Fruit fly (Drosophila melanogaster) whole organism, adult: ENCODE data around the gene AdoR.
A peak's percentile ranks its signal among the peaks of the same experiment; 100 is the strongest.

Source experiments
- CG11617 ChIP-seq: fragments of 200-800 bp; sonication (Bioruptor generic); optimal IDR thresholded peaks from 2 replicates; lab custom pipeline; 2017; ENCODE audit warnings: mild to moderate bottlenecking, missing biosample characterization, missing genetic modification reagents, missing genetic modification characterization
- CG12768 ChIP-seq: fragments of 200-800 bp; sonication (Bioruptor generic); optimal IDR thresholded peaks from 2 replicates; lab custom pipeline; 2017; ENCODE audit warnings: missing biosample characterization, missing genetic modification characterization, mild to moderate bottlenecking, moderate library complexity, missing genetic modification reagents
- CG14711 ChIP-seq: fragments of 200-800 bp; sonication (Bioruptor generic); optimal IDR thresholded peaks from 2 replicates; lab custom pipeline; 2018; ENCODE audit warnings: missing biosample characterization, mild to moderate bottlenecking, missing genetic modification characterization, moderate library complexity
- CG1620 ChIP-seq: fragments of 200-800 bp; sonication (Bioruptor generic); optimal IDR thresholded peaks from 2 replicates; lab custom pipeline; 2016; ENCODE audit warnings: missing biosample characterization, missing genetic modification characterization
- CG33017 ChIP-seq: fragments of 200-800 bp; sonication (Bioruptor generic); optimal IDR thresholded peaks from 2 replicates; lab custom pipeline; 2018; ENCODE audit warnings: missing biosample characterization, mild to moderate bottlenecking, missing genetic modification characterization, moderate library complexity
- CG5204 ChIP-seq: fragments of 200-800 bp; sonication (Bioruptor generic); optimal IDR thresholded peaks from 2 replicates; lab custom pipeline; 2016; ENCODE audit warnings: missing biosample characterization, missing genetic modification characterization
- CG7045 ChIP-seq: fragments of 200-800 bp; sonication (Bioruptor generic); optimal IDR thresholded peaks from 2 replicates; lab custom pipeline; 2017; ENCODE audit warnings: missing biosample characterization, mild to moderate bottlenecking, missing genetic modification characterization
- CG7101 ChIP-seq: fragments of 200-800 bp; sonication (Bioruptor generic); optimal IDR thresholded peaks from 2 replicates; lab custom pipeline; 2018; ENCODE audit warnings: missing biosample characterization, mild to moderate bottlenecking, missing genetic modification characterization, moderate library complexity
- Clk ChIP-seq: fragments of 200-800 bp; sonication (Bioruptor generic); optimal IDR thresholded peaks from 2 replicates; lab custom pipeline; 2017; ENCODE audit warnings: missing biosample characterization, missing genetic modification characterization
- Crg-1 ChIP-seq: fragments of 200-800 bp; sonication (Bioruptor generic); optimal IDR thresholded peaks from 2 replicates; lab custom pipeline; 2016; ENCODE audit warnings: missing biosample characterization, missing genetic modification characterization
- Hr96 ChIP-seq: fragments of 200-800 bp; sonication (Bioruptor generic); optimal IDR thresholded peaks from 2 replicates; lab custom pipeline; 2016; ENCODE audit warnings: missing biosample characterization, missing genetic modification characterization
- Mnt ChIP-seq: fragments of 200-800 bp; sonication (Bioruptor generic); optimal IDR thresholded peaks from 2 replicates; lab custom pipeline; 2016; ENCODE audit warnings: missing biosample characterization, mild to moderate bottlenecking, missing genetic modification characterization
- bab1 ChIP-seq: fragments of 200-800 bp; sonication (Bioruptor generic); optimal IDR thresholded peaks from 3 replicates; lab custom pipeline; 2019; ENCODE audit warnings: missing biosample characterization, mild to moderate bottlenecking, missing genetic modification characterization, moderate library complexity
- cic ChIP-seq: fragments of 200-800 bp; sonication (Bioruptor generic); optimal IDR thresholded peaks from 2 replicates; lab custom pipeline; 2017; ENCODE audit warnings: missing biosample characterization, mild to moderate bottlenecking, missing genetic modification characterization, moderate library complexity
- cnc ChIP-seq, 2 experiments: fragments of >200 bp; optimal IDR thresholded peaks; 2 replicates each; lab custom pipeline; 2017
- kay ChIP-seq: fragments of 200-800 bp; sonication (Bioruptor generic); peaks from one replicate; lab custom pipeline; 2016; ENCODE audit warnings: missing biosample characterization, missing genetic modification characterization, borderline replicate concordance
- ovo ChIP-seq: fragments of 200-800 bp; sonication (Bioruptor generic); optimal IDR thresholded peaks from 2 replicates; lab custom pipeline; 2016; ENCODE audit warnings: missing biosample characterization, missing genetic modification characterization
- pad ChIP-seq: fragments of 200-800 bp; sonication (Bioruptor generic); optimal IDR thresholded peaks from 3 replicates; lab custom pipeline; 2017; ENCODE audit warnings: missing biosample characterization, missing genetic modification characterization, mild to moderate bottlenecking, moderate library complexity, missing genetic modification reagents
- tj ChIP-seq: fragments of 200-800 bp; sonication (Bioruptor generic); optimal IDR thresholded peaks from 3 replicates; lab custom pipeline; 2017; ENCODE audit warnings: missing biosample characterization, mild to moderate bottlenecking, missing genetic modification characterization, moderate library complexity
- toe ChIP-seq: fragments of 200-800 bp; sonication (Bioruptor generic); optimal IDR thresholded peaks from 2 replicates; lab custom pipeline; 2016; ENCODE audit warnings: missing biosample characterization, missing genetic modification characterization

Gene AdoR

dm6 chr3R:30132295-30132694, 17.1 kb downstream of the AdoR start, which contains the start of gene CG31029:
TSS of gene CG31029 (minus strand) at chr3R:30132395.
- TF ChIP-seq CG33017 (tag; lab: Kevin White, UChicago): no peak

dm6 chr3R:30129019-30129418, 20.4 kb downstream of the AdoR start, which contains the start of gene Ppi1:
TSS of gene Ppi1 (minus strand) at chr3R:30129119.
- TF ChIP-seq pad (GFP tag; lab: Kevin White, UChicago) (no peak), Crg-1 (GFP tag; lab: Kevin White, UChicago) (no peak), toe (GFP tag; lab: Kevin White, UChicago) (no peak), CG11617 (GFP tag; lab: Kevin White, UChicago) (no peak), cnc (optimal IDR thresholded peaks at IDR 0.05; lab: Kevin White, UChicago) (no peak), bab1 (GFP tag; lab: Kevin White, UChicago) (no peak), Mnt (GFP tag; lab: Kevin White, UChicago) (no peak), Clk (GFP tag; lab: Kevin White, UChicago) (no peak), CG14711 (no peak), CG33017 (tag; lab: Kevin White, UChicago) (no peak), CG7101 (tag; lab: Kevin White, UChicago) (no peak)

- TF ChIP-seq CG5204 (GFP tag; lab: Kevin White, UChicago) (no peak), Crg-1 (GFP tag; lab: Kevin White, UChicago) (no peak), tj (GFP tag; lab: Kevin White, UChicago) (no peak), kay (GFP tag; lab: Kevin White, UChicago) (no peak), Hr96 (no peak), CG14711 (no peak), CG12768 (GFP tag; lab: Kevin White, UChicago) (no peak), CG7045 (GFP tag; lab: Kevin White, UChicago) (no peak), cnc (optimal IDR thresholded peaks at IDR 0.05; lab: Kevin White, UChicago) (no peak), pad (GFP tag; lab: Kevin White, UChicago) (no peak), ovo (GFP tag; lab: Kevin White, UChicago) (no peak)
Measured at dm6 chr3R:30124635-30125034, 24.8 kb downstream of the AdoR start, which contains the start of gene CG45073. TSS of gene CG45073 (minus strand) at chr3R:30124735.

- TF ChIP-seq kay (GFP tag; lab: Kevin White, UChicago): no peak
- TF ChIP-seq CG5204 (GFP tag; lab: Kevin White, UChicago): no peak
Measured at dm6 chr3R:30123163-30123562, 26.2 kb downstream of the AdoR start, which contains the start of gene CG45072. TSS of gene CG45072 (minus strand) at chr3R:30123263.

dm6 chr3R:30121731-30122130, 27.7 kb downstream of the AdoR start:
- TF ChIP-seq kay (GFP tag; lab: Kevin White, UChicago) (peak; percentile 35), CG5204 (GFP tag; lab: Kevin White, UChicago) (no peak), bab1 (GFP tag; lab: Kevin White, UChicago) (no peak)

- no peak for TF ChIP-seq pad (GFP tag; lab: Kevin White, UChicago)
- no peak for TF ChIP-seq toe (GFP tag; lab: Kevin White, UChicago)
- TF ChIP-seq bab1 (GFP tag; lab: Kevin White, UChicago): no peak
- no peak for TF ChIP-seq CG1620 (GFP tag; lab: Kevin White, UChicago)
- no peak for TF ChIP-seq Crg-1 (GFP tag; lab: Kevin White, UChicago)
- no peak for TF ChIP-seq kay (GFP tag; lab: Kevin White, UChicago)
- TF ChIP-seq ovo (GFP tag; lab: Kevin White, UChicago): no peak
- no peak for TF ChIP-seq CG12768 (GFP tag; lab: Kevin White, UChicago)
- no peak for TF ChIP-seq CG7045 (GFP tag; lab: Kevin White, UChicago)
- TF ChIP-seq CG7101 (tag; lab: Kevin White, UChicago): no peak
- no peak for TF ChIP-seq tj (GFP tag; lab: Kevin White, UChicago)
- no peak for TF ChIP-seq CG11617 (GFP tag; lab: Kevin White, UChicago)
- TF ChIP-seq CG5204 (GFP tag; lab: Kevin White, UChicago): no peak
- TF ChIP-seq Mnt (GFP tag; lab: Kevin White, UChicago): no peak
- no peak for TF ChIP-seq cic (GFP tag; lab: Kevin White, UChicago)
- no peak for TF ChIP-seq Clk (GFP tag; lab: Kevin White, UChicago)
- TF ChIP-seq cnc (optimal IDR thresholded peaks at IDR 0.05; lab: Kevin White, UChicago): no peak
- no peak for TF ChIP-seq CG33017 (tag; lab: Kevin White, UChicago)
Measured at dm6 chr3R:30114286-30114803, 35.1 kb downstream of the AdoR start.

- TF ChIP-seq CG14711 (no peak), cic (GFP tag; lab: Kevin White, UChicago) (no peak), CG1620 (GFP tag; lab: Kevin White, UChicago) (no peak), tj (GFP tag; lab: Kevin White, UChicago) (no peak), CG11617 (GFP tag; lab: Kevin White, UChicago) (no peak), Hr96 (no peak), CG12768 (GFP tag; lab: Kevin White, UChicago) (no peak), Mnt (GFP tag; lab: Kevin White, UChicago) (no peak), cnc (optimal IDR thresholded peaks at IDR 0.05; lab: Kevin White, UChicago) (no peak)
Measured at dm6 chr3R:30110959-30111358, 38.4 kb downstream of the AdoR start.
